Worm (Caenorhabditis elegans) whole organism, L4 larva: ENCODE measurements around the gene F07C3.16.

ENCODE experiments used
- D1046.2 ChIP-seq: fragments of 200-800 bp; sonication (Bioruptor generic); IDR thresholded peaks from 2 replicates; pipeline ENCODE4 v1.3.6; 2022; ENCODE audit warnings: missing genetic modification characterization, missing compliant biosample characterization
- F37D6.2 ChIP-seq: sonication (generic microtip); optimal IDR thresholded peaks from 2 replicates; lab custom pipeline; 2016; ENCODE audit warnings: mild to moderate bottlenecking, missing genetic modification characterization, missing compliant biosample characterization
- Y48G9A.11 ChIP-seq: fragments of 200-800 bp; sonication (Bioruptor generic); IDR thresholded peaks from 2 replicates; pipeline ENCODE4 v1.3.6; 2022; ENCODE audit warnings: missing genetic modification reagents, missing genetic modification characterization, missing compliant biosample characterization
- Y5F2A.4 ChIP-seq: fragments of 200-800 bp; sonication (Bioruptor generic); optimal IDR thresholded peaks from 2 replicates; lab custom pipeline; 2018; ENCODE audit warnings: mild to moderate bottlenecking, missing genetic modification characterization, missing compliant biosample characterization
- ZK337.2 ChIP-seq: fragments of 200-800 bp; sonication (Bioruptor generic); IDR thresholded peaks from 2 replicates; pipeline ENCODE4 v1.3.6; 2022; ENCODE audit warnings: missing genetic modification reagents, missing genetic modification characterization, missing compliant biosample characterization
- ZK546.5 ChIP-seq, 2 experiments: sonication (generic microtip); optimal IDR thresholded peaks; 2 replicates each; lab custom pipeline; 2017; ENCODE audit warnings: missing biosample characterization in 2 of 2, missing genetic modification characterization in 2 of 2
- aha-1 ChIP-seq: fragments of 150-350 bp; peaks from one replicate; lab custom pipeline; 2014; ENCODE audit warnings: missing biosample characterization, missing genetic modification characterization
- aly-2 ChIP-seq: sonication (generic microtip); optimal IDR thresholded peaks from 2 replicates; lab custom pipeline; 2018; ENCODE audit warnings: missing biosample characterization, missing genetic modification characterization
- ceh-28 ChIP-seq: fragments of 150-350 bp; optimal IDR thresholded peaks from 2 replicates; lab custom pipeline; 2014; ENCODE audit warnings: missing biosample characterization, missing genetic modification reagents, missing genetic modification characterization
- ceh-32 ChIP-seq: sonication (generic microtip); optimal IDR thresholded peaks from 2 replicates; lab custom pipeline; 2016; ENCODE audit warnings: mild to moderate bottlenecking, missing genetic modification characterization, missing compliant biosample characterization; ENCODE audit not compliant: poor library complexity
- ceh-62 ChIP-seq: sonication (generic microtip); optimal IDR thresholded peaks from 2 replicates; lab custom pipeline; 2017; ENCODE audit warnings: missing biosample characterization, missing genetic modification characterization
- ceh-82 ChIP-seq: sonication (generic microtip); optimal IDR thresholded peaks from 2 replicates; lab custom pipeline; 2017; ENCODE audit warnings: missing biosample characterization, missing genetic modification characterization
- daf-16 ChIP-seq, 3 experiments: sonication (generic microtip); optimal IDR thresholded peaks; 2 replicates each; lab custom pipeline; 2016 to 2017; ENCODE audit warnings: missing genetic modification characterization in 3 of 3, missing genetic modification reagents in 3 of 3, mild to moderate bottlenecking in 2 of 3, missing compliant biosample characterization in 2 of 3, missing biosample characterization in 1 of 3, moderate library complexity in 1 of 3
- dmd-6 ChIP-seq: fragments of 200-800 bp; sonication (Bioruptor generic); IDR thresholded peaks from 2 replicates; pipeline ENCODE4 v1.3.6; 2022; ENCODE audit warnings: missing genetic modification reagents, missing genetic modification characterization, missing compliant biosample characterization
- dpl-1 ChIP-seq: fragments of 150-350 bp; optimal IDR thresholded peaks from 2 replicates; lab custom pipeline; 2014; ENCODE audit warnings: missing biosample characterization, missing genetic modification reagents, missing genetic modification characterization
- dve-1 ChIP-seq: sonication (generic microtip); optimal IDR thresholded peaks from 2 replicates; lab custom pipeline; 2017; ENCODE audit warnings: antibody characterized with exemption, mild to moderate bottlenecking, missing genetic modification characterization, missing compliant biosample characterization; ENCODE audit not compliant: insufficient read depth
- egl-27 ChIP-seq: sonication (generic microtip); optimal IDR thresholded peaks from 3 replicates; lab custom pipeline; 2017; ENCODE audit warnings: missing biosample characterization, missing genetic modification reagents, missing genetic modification characterization
- fkh-10 ChIP-seq: fragments of 150-350 bp; optimal IDR thresholded peaks from 2 replicates; lab custom pipeline; 2014; ENCODE audit warnings: missing biosample characterization, missing genetic modification reagents, missing genetic modification characterization
- fos-1 ChIP-seq: fragments of 150-350 bp; optimal IDR thresholded peaks from 2 replicates; lab custom pipeline; 2014; ENCODE audit warnings: missing biosample characterization, missing genetic modification characterization
- hif-1 ChIP-seq, 2 experiments: sonication (generic microtip); optimal IDR thresholded peaks; 2 replicates each; lab custom pipeline; 2016 to 2017; ENCODE audit warnings: missing compliant biosample characterization in 2 of 2, missing genetic modification characterization in 2 of 2, missing genetic modification reagents in 2 of 2, missing genotype in 2 of 2, mild to moderate bottlenecking in 1 of 2
- hlh-11 ChIP-seq: fragments of 200-800 bp; sonication (Bioruptor generic); optimal IDR thresholded peaks from 2 replicates; lab custom pipeline; 2018; ENCODE audit warnings: mild to moderate bottlenecking, missing genetic modification characterization, missing compliant biosample characterization
- lim-7 ChIP-seq: fragments of 200-800 bp; sonication (Bioruptor generic); IDR thresholded peaks from 2 replicates; pipeline ENCODE4 v1.3.6; 2022; ENCODE audit warnings: missing genetic modification characterization, missing compliant biosample characterization
- lin-1 ChIP-seq: fragments of 200-800 bp; sonication (Bioruptor generic); IDR thresholded peaks from 2 replicates; pipeline ENCODE4 v1.3.6; 2022; ENCODE audit warnings: missing genetic modification reagents, missing genetic modification characterization, missing compliant biosample characterization
- lin-13 ChIP-seq: fragments of 150-350 bp; optimal IDR thresholded peaks from 2 replicates; lab custom pipeline; 2014; ENCODE audit warnings: missing biosample characterization, missing genetic modification reagents, missing genetic modification characterization
- lin-29 ChIP-seq: fragments of 200-800 bp; sonication (Bioruptor generic); IDR thresholded peaks from 2 replicates; pipeline ENCODE4 v1.3.6; 2022; ENCODE audit warnings: missing genetic modification reagents, missing genetic modification characterization, missing compliant biosample characterization
- lin-39 ChIP-seq: fragments of 150-350 bp; optimal IDR thresholded peaks from 2 replicates; lab custom pipeline; 2014; ENCODE audit warnings: missing biosample characterization, missing genetic modification reagents, missing genetic modification characterization
- madf-9 ChIP-seq: fragments of 200-800 bp; sonication (Bioruptor generic); conservative IDR thresholded peaks from 2 replicates; pipeline ENCODE4 v1.3.6; 2022; ENCODE audit warnings: missing genetic modification reagents, missing genetic modification characterization, missing compliant biosample characterization
- mdt-29 ChIP-seq: fragments of 200-800 bp; sonication (Bioruptor generic); IDR thresholded peaks from 2 replicates; pipeline ENCODE4 v1.3.6; 2022; ENCODE audit warnings: missing genetic modification reagents, missing genetic modification characterization, missing compliant biosample characterization
- nhr-102 ChIP-seq: sonication (generic microtip); optimal IDR thresholded peaks from 2 replicates; lab custom pipeline; 2016; ENCODE audit warnings: mild to moderate bottlenecking, missing genetic modification characterization, moderate library complexity, missing compliant biosample characterization
- nhr-11 ChIP-seq: fragments of 150-350 bp; optimal IDR thresholded peaks from 2 replicates; lab custom pipeline; 2014; ENCODE audit warnings: missing biosample characterization, missing genetic modification characterization
- nhr-111 ChIP-seq: fragments of 200-800 bp; sonication (Bioruptor generic); optimal IDR thresholded peaks from 2 replicates; lab custom pipeline; 2018; ENCODE audit warnings: mild to moderate bottlenecking, missing genetic modification characterization, missing compliant biosample characterization
- nhr-28 ChIP-seq: fragments of 150-350 bp; optimal IDR thresholded peaks from 2 replicates; lab custom pipeline; 2014; ENCODE audit warnings: missing biosample characterization, missing genetic modification characterization
- nhr-42 ChIP-seq: fragments of 200-800 bp; sonication (Bioruptor generic); IDR thresholded peaks from 2 replicates; pipeline ENCODE4 v1.3.6; 2022; ENCODE audit warnings: missing genetic modification characterization, missing compliant biosample characterization
- nhr-6 ChIP-seq: fragments of 150-350 bp; optimal IDR thresholded peaks from 2 replicates; lab custom pipeline; 2014; ENCODE audit warnings: missing biosample characterization, missing genetic modification characterization
- nhr-77 ChIP-seq: fragments of 150-350 bp; optimal IDR thresholded peaks from 2 replicates; lab custom pipeline; 2014; ENCODE audit warnings: missing biosample characterization, missing genetic modification characterization
- pqm-1 ChIP-seq: sonication (generic microtip); optimal IDR thresholded peaks from 2 replicates; lab custom pipeline; 2017; ENCODE audit warnings: missing biosample characterization, missing genetic modification characterization
- rbr-2 ChIP-seq: sonication (generic microtip); optimal IDR thresholded peaks from 2 replicates; lab custom pipeline; 2016; ENCODE audit warnings: missing genotype, missing genetic modification characterization, missing compliant biosample characterization
- saeg-2 ChIP-seq: fragments of 200-800 bp; sonication (Bioruptor generic); IDR thresholded peaks from 2 replicates; pipeline ENCODE4 v1.3.6; 2022; ENCODE audit warnings: missing genetic modification reagents, missing genetic modification characterization, missing compliant biosample characterization
- sdz-12 ChIP-seq: fragments of 200-800 bp; sonication (Bioruptor generic); optimal IDR thresholded peaks from 2 replicates; lab custom pipeline; 2018; ENCODE audit warnings: mild to moderate bottlenecking, missing genetic modification characterization, missing compliant biosample characterization
- set-16 ChIP-seq: fragments of 200-800 bp; sonication (Bioruptor generic); IDR thresholded peaks from 2 replicates; pipeline ENCODE4 v1.3.6; 2022; ENCODE audit warnings: missing genetic modification reagents, missing genetic modification characterization, missing compliant biosample characterization
- skn-1 ChIP-seq: fragments of 150-350 bp; optimal IDR thresholded peaks from 2 replicates; lab custom pipeline; 2014; ENCODE audit warnings: missing biosample characterization, missing genetic modification characterization
- spr-1 ChIP-seq: sonication (generic microtip); optimal IDR thresholded peaks from 2 replicates; lab custom pipeline; 2016; ENCODE audit warnings: mild to moderate bottlenecking, missing genetic modification characterization, missing compliant biosample characterization
- unc-62 ChIP-seq, 3 experiments: fragments of 150-350 bp in 1 of 3; sonication (generic microtip); optimal IDR thresholded peaks in 2 of 3; peaks in 1 of 3; 1 replicate in 1 of 3; 2 replicates in 2 of 3; lab custom pipeline; 2014 to 2017; ENCODE audit warnings: missing biosample characterization in 3 of 3, missing genetic modification characterization in 3 of 3, missing genetic modification reagents in 3 of 3, missing genotype in 1 of 3
- zfp-2 ChIP-seq: sonication (generic microtip); optimal IDR thresholded peaks from 2 replicates; lab custom pipeline; 2016; ENCODE audit warnings: mild to moderate bottlenecking, missing genetic modification characterization, missing compliant biosample characterization
- zfp-3 ChIP-seq: fragments of 200-800 bp; sonication (Bioruptor generic); conservative IDR thresholded peaks from 2 replicates; pipeline ENCODE4 v1.3.6; 2022; ENCODE audit warnings: missing genetic modification reagents, missing genetic modification characterization, missing compliant biosample characterization
- zip-11 ChIP-seq: fragments of 200-800 bp; sonication (Bioruptor generic); IDR thresholded peaks from 2 replicates; pipeline ENCODE4 v1.3.6; 2022; ENCODE audit warnings: missing genetic modification characterization, missing compliant biosample characterization
- zip-2 ChIP-seq: fragments of 150-350 bp; optimal IDR thresholded peaks from 2 replicates; lab custom pipeline; 2014; ENCODE audit warnings: missing biosample characterization, missing genetic modification characterization
- ztf-7 ChIP-seq: fragments of 150-350 bp; optimal IDR thresholded peaks from 2 replicates; lab custom pipeline; 2014; ENCODE audit warnings: missing biosample characterization, missing genetic modification characterization

F07C3.16 gene

DNA sequence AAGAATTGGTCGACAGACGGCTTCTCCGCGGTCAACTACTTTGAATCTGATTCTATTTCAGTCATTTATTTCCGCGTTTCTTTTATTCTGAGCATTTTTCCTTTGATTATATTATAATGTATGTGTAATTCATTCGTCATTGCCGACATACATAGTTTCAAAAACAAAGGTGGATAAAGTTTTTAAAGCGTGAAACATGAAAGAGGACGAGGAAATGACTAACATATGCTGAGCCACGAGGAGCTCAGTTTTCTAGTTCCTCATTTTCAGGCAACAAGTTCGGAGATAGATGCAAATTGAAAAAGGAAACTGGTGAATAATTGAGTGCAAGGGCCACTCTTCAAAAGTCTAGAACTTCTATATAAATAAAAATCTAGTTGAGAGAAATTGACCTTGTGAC is 10.8 kb upstream of the F07C3.16 start:
- TF ChIP-seq aha-1 (tag; lab: Kevin White, UChicago) (peak; percentile 86), dmd-6 (no peak), saeg-2 (GFP tag; lab: Robert Waterston, UW) (no peak)

ce11 chrV:9266399-9266798 is 9.0 kb upstream of the F07C3.16 start, which contains the start of gene slc-17.7:
TSS of gene slc-17.7 (minus strand) at chrV:9266499.
- TF ChIP-seq zfp-2 (tag; lab: Kevin White, UChicago): no peak
- TF ChIP-seq nhr-42: no peak
- TF ChIP-seq ZK337.2 (GFP tag; lab: Robert Waterston, UW): no peak
- TF ChIP-seq nhr-77 (tag; lab: Kevin White, UChicago): no peak
- no peak for TF ChIP-seq unc-62 (GFP tag; optimal IDR thresholded peaks at IDR 0.05 in 1 of 2; lab: Kevin White, UChicago)
- no peak for TF ChIP-seq unc-62 (tag; optimal IDR thresholded peaks at IDR 0.05; lab: Kevin White, UChicago)
- no peak for TF ChIP-seq sdz-12
- TF ChIP-seq aly-2 (tag; lab: Kevin White, UChicago): no peak
- TF ChIP-seq lin-13 (GFP tag; lab: Kevin White, UChicago): no peak
- no peak for TF ChIP-seq mdt-29
- no peak for TF ChIP-seq egl-27 (tag; lab: Kevin White, UChicago)
- TF ChIP-seq nhr-6 (tag; lab: Kevin White, UChicago): no peak
- no peak for TF ChIP-seq hif-1 (tag; optimal IDR thresholded peaks at IDR 0.05; lab: Kevin White, UChicago)
- no peak for TF ChIP-seq ceh-28 (tag; lab: Kevin White, UChicago)
- no peak for TF ChIP-seq dpl-1 (GFP tag; lab: Kevin White, UChicago)
- no peak for TF ChIP-seq skn-1
- TF ChIP-seq lin-1 (GFP tag; lab: Robert Waterston, UW): no peak
- TF ChIP-seq, all 104 proteins: peak for 0

DNA sequence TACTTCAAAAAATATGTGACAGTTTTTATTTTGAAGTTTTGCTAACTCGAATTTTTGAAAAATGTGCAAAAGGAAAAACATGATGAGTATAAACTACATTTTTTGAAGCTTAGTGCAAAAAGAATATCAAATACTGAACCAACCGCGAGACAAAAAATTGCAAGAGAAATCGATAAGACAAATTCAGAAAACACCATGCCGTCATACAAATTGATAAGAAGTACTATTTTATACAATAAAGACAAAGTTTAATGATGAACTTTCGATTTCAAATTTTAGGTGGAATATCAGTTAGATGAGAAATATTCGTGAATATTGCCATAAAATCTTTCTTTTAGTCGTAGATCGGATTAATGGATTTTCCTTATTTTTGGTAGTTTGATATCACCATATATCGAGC is 5.3 kb upstream of the F07C3.16 start:
- peak; percentile 7 for TF ChIP-seq nhr-77 (tag; lab: Kevin White, UChicago)
- TF ChIP-seq pqm-1: no peak
- no peak for TF ChIP-seq ZK546.5 (tag; optimal IDR thresholded peaks at IDR 0.05; lab: Kevin White, UChicago)
- TF ChIP-seq zip-2 (tag; lab: Kevin White, UChicago): no peak
- TF ChIP-seq ceh-32: no peak
- peak; percentile 22 for TF ChIP-seq dve-1 (tag; lab: Kevin White, UChicago)
- TF ChIP-seq daf-16 (GFP tag; optimal IDR thresholded peaks at IDR 0.05; lab: Kevin White, UChicago): no peak
- peak; percentile 52 for TF ChIP-seq daf-16 (tag; optimal IDR thresholded peaks at IDR 0.05; lab: Kevin White, UChicago)
- TF ChIP-seq ceh-62 (tag; lab: Kevin White, UChicago): no peak
- TF ChIP-seq lin-39 (tag; lab: Kevin White, UChicago): no peak
- no peak for TF ChIP-seq fkh-10 (GFP tag; lab: Kevin White, UChicago)
- TF ChIP-seq fos-1 (tag; lab: Kevin White, UChicago): no peak
- TF ChIP-seq spr-1: no peak
- TF ChIP-seq madf-9 (GFP tag; lab: Robert Waterston, UW): no peak
- no peak for TF ChIP-seq D1046.2 (GFP tag; lab: Robert Waterston, UW)
- no peak for TF ChIP-seq zip-11 (GFP tag; lab: Robert Waterston, UW)
- TF ChIP-seq zfp-3 (GFP tag; lab: Robert Waterston, UW): no peak
- no peak for TF ChIP-seq Y5F2A.4 (GFP tag; lab: Kevin White, UChicago)
- TF ChIP-seq nhr-28 (tag; lab: Kevin White, UChicago): peak; percentile 43
- TF ChIP-seq hlh-11 (tag; lab: Kevin White, UChicago): no peak
- no peak for TF ChIP-seq dpl-1 (GFP tag; lab: Kevin White, UChicago)
- TF ChIP-seq aly-2 (tag; lab: Kevin White, UChicago): no peak
- no peak for TF ChIP-seq Y48G9A.11 (GFP tag; lab: Robert Waterston, UW)
- TF ChIP-seq nhr-111 (GFP tag; lab: Kevin White, UChicago): no peak
- no peak for TF ChIP-seq ztf-7 (tag; lab: Kevin White, UChicago)
- no peak for TF ChIP-seq nhr-102 (tag; lab: Kevin White, UChicago)
- TF ChIP-seq lim-7 (GFP tag; lab: Robert Waterston, UW): no peak
- peak; percentile 47 for TF ChIP-seq dmd-6
- no peak for TF ChIP-seq ceh-82 (tag; lab: Kevin White, UChicago)
- TF ChIP-seq set-16 (GFP tag; lab: Robert Waterston, UW): no peak
- no peak for TF ChIP-seq lin-29 (GFP tag; lab: Robert Waterston, UW)
- no peak for TF ChIP-seq F37D6.2 (tag; lab: Kevin White, UChicago)
- no peak for TF ChIP-seq sdz-12
- TF ChIP-seq ceh-28 (tag; lab: Kevin White, UChicago): no peak
- no peak for TF ChIP-seq rbr-2 (tag; lab: Kevin White, UChicago)
- no peak for TF ChIP-seq nhr-11 (tag; lab: Kevin White, UChicago)
- no peak for TF ChIP-seq egl-27 (tag; lab: Kevin White, UChicago)
